Fruit fly (Drosophila melanogaster): ENCODE data around the gene CG13692.

Gene CG13692

dm6 chr2L:470336-470934 lies 48.9 kb downstream of the CG13692 start (continued):
- TF ChIP-seq odd (GFP tag; optimal IDR thresholded peaks at IDR 0.05) (peak; percentile 47), CG17385 (GFP tag; optimal IDR thresholded peaks at IDR 0.05) (peak; percentile 65), CG31365 (tag; optimal IDR thresholded peaks at IDR 0.05) (peak; percentile 56), CG13894 (tag; optimal IDR thresholded peaks at IDR 0.05) (peak; percentile 52), D19B (GFP tag; optimal IDR thresholded peaks at IDR 0.05) (peak; percentile 100), peb (GFP tag; IDR thresholded peaks at IDR 0.05) (peak; percentile 75), CG2875 (GFP tag; optimal IDR thresholded peaks at IDR 0.05) (peak; percentile 62), CG10147 (GFP tag; optimal IDR thresholded peaks at IDR 0.05) (peak; percentile 75), toy (GFP tag; IDR thresholded peaks at IDR 0.05) (no peak), Med (GFP tag) (peak; percentile 96), ab (GFP tag; optimal IDR thresholded peaks at IDR 0.05) (peak; percentile 83), run (tag; optimal IDR thresholded peaks at IDR 0.05) (peak; percentile 30), CG31388 (GFP tag; optimal IDR thresholded peaks at IDR 0.05) (peak; percentile 35), dati (GFP tag; IDR thresholded peaks at IDR 0.05) (no peak), danr (GFP tag; IDR thresholded peaks at IDR 0.05) (peak; percentile 68; the same call in 1 of the 2 replicates), Oli (tag; optimal IDR thresholded peaks at IDR 0.05) (peak; percentile 87), Fer2 (tag; optimal IDR thresholded peaks at IDR 0.05) (peak; percentile 49), pb (GFP tag; optimal IDR thresholded peaks at IDR 0.05) (peak; percentile 77), Jarid2 (GFP tag; optimal IDR thresholded peaks at IDR 0.05) (peak; percentile 37), MTF-1 (GFP tag; optimal IDR thresholded peaks at IDR 0.05; ENCODE audit: borderline replicate concordance) (no peak), CG32772 (GFP tag; IDR thresholded peaks at IDR 0.05) (peak; percentile 76), hkb (optimal IDR thresholded peaks at IDR 0.05) (no peak), hkb (GFP tag; IDR thresholded peaks at IDR 0.05) (peak; percentile 70), zf30C (GFP tag; optimal IDR thresholded peaks at IDR 0.05) (no peak), da (GFP tag; optimal IDR thresholded peaks at IDR 0.05) (peak; percentile 66), CG2202 (tag; optimal IDR thresholded peaks at IDR 0.05) (no peak), zen2 (GFP tag; IDR thresholded peaks at IDR 0.05; ENCODE audit: partially characterized antibody) (no peak), Dp (GFP tag; optimal IDR thresholded peaks at IDR 0.05) (no peak), CG1792 (GFP tag; optimal IDR thresholded peaks at IDR 0.05) (peak; percentile 67), CG43689 (GFP tag; IDR thresholded peaks at IDR 0.05) (peak; percentile 37; the same call in 1 of the 2 replicates), hth (optimal IDR thresholded peaks at IDR 0.05) (no peak), B-H1 (GFP tag; IDR thresholded peaks at IDR 0.05) (peak; percentile 61), bowl (GFP tag; IDR thresholded peaks at IDR 0.05) (0 out of 2 replicates have a peak, but pooled peaks have one; percentile 11), dysf (GFP tag; IDR thresholded peaks at IDR 0.05) (peak; percentile 88), Atf-2 (GFP tag; optimal IDR thresholded peaks at IDR 0.05) (peak; percentile 83), CG2678 (tag; optimal IDR thresholded peaks at IDR 0.05) (peak; percentile 86), schlank (tag; optimal IDR thresholded peaks at IDR 0.05) (peak; percentile 59), CG8089 (GFP tag; optimal IDR thresholded peaks at IDR 0.05) (peak; percentile 82), CG8765 (GFP tag; IDR thresholded peaks at IDR 0.05) (peak; percentile 19; the same call in 1 of the 2 replicates), Gsc (GFP tag; IDR thresholded peaks at IDR 0.05) (peak; percentile 8; the same call in 1 of the 2 replicates), Dad (GFP tag; optimal IDR thresholded peaks at IDR 0.05) (peak; percentile 74), rib (GFP tag; IDR thresholded peaks at IDR 0.05) (no peak), sna (GFP tag; IDR thresholded peaks at IDR 0.05; ENCODE audit: partially characterized antibody) (no peak), Vsx1 (GFP tag; optimal IDR thresholded peaks at IDR 0.05) (peak; percentile 54), ranshi (GFP tag; IDR thresholded peaks at IDR 0.05) (peak; percentile 68), Atf6 (GFP tag; IDR thresholded peaks at IDR 0.05) (peak; percentile 82), CG12299 (tag; optimal IDR thresholded peaks at IDR 0.05) (peak; percentile 35), Sin3A (optimal IDR thresholded peaks at IDR 0.05) (no peak), tll (GFP tag; optimal IDR thresholded peaks at IDR 0.05) (no peak), Optix (GFP tag; IDR thresholded peaks at IDR 0.05) (peak; percentile 80), YL-1 (GFP tag; optimal IDR thresholded peaks at IDR 0.05) (no peak)

Data from whole organism, embryonic.